Fruit fly (Drosophila melanogaster): ENCODE measurements around the gene sip2.

The sip2 gene

dm6 chr2L:6956725-6957124, 7.1 kb downstream of the sip2 start, which contains the start of the genes CG13775 and CG3430 (continued):
- TF ChIP-seq CG4820 (GFP tag; optimal IDR thresholded peaks at IDR 0.05): peak; percentile 2
- peak; percentile 38 for TF ChIP-seq CG7271 (tag; optimal IDR thresholded peaks at IDR 0.05)
- TF ChIP-seq Dad (GFP tag; optimal IDR thresholded peaks at IDR 0.05): peak; percentile 27
- peak; percentile 72 for TF ChIP-seq HmgZ (tag; optimal IDR thresholded peaks at IDR 0.05)
- peak; percentile 54; the same call in 2 of the 3 replicates for TF ChIP-seq CG14860 (GFP tag; IDR thresholded peaks at IDR 0.05; ENCODE audit: partially characterized antibody)
- TF ChIP-seq CG7745 (tag; optimal IDR thresholded peaks at IDR 0.05): no peak
- TF ChIP-seq phol (tag; optimal IDR thresholded peaks at IDR 0.05): peak; percentile 53
- TF ChIP-seq wdn (GFP tag; IDR thresholded peaks at IDR 0.05): 0 out of 2 replicates have a peak, but pooled peaks have one; percentile 34
- no peak for TF ChIP-seq hkb (optimal IDR thresholded peaks at IDR 0.05)
- 0 out of 2 replicates have a peak, but pooled peaks have one; percentile 21 for TF ChIP-seq hkb (GFP tag; IDR thresholded peaks at IDR 0.05)
- peak; percentile 96 for TF ChIP-seq MBD-R2 (GFP tag; IDR thresholded peaks at IDR 0.05)
- peak; percentile 49 for TF ChIP-seq MESR4 (GFP tag; optimal IDR thresholded peaks at IDR 0.05)
- 0 out of 2 replicates have a peak, but pooled peaks have one; percentile 6 for TF ChIP-seq klu (GFP tag; IDR thresholded peaks at IDR 0.05)
- TF ChIP-seq Med (GFP tag): peak; percentile 92
- TF ChIP-seq br (optimal IDR thresholded peaks at IDR 0.05): no peak
- peak; percentile 48; the same call in 1 of the 2 replicates for TF ChIP-seq inv (GFP tag; IDR thresholded peaks at IDR 0.05; ENCODE audit: partially characterized antibody)
- peak; percentile 46 for TF ChIP-seq CG7786 (GFP tag; optimal IDR thresholded peaks at IDR 0.05)
- peak; percentile 0 for TF ChIP-seq CG15696 (tag; optimal IDR thresholded peaks at IDR 0.05)
- TF ChIP-seq Sin3A (optimal IDR thresholded peaks at IDR 0.05): peak; percentile 43
- TF ChIP-seq CG10147 (GFP tag; optimal IDR thresholded peaks at IDR 0.05): no peak
- TF ChIP-seq knrl (GFP tag; IDR thresholded peaks at IDR 0.05; ENCODE audit: partially characterized antibody): peak; percentile 67
- no peak for TF ChIP-seq Nf-YC (tag; optimal IDR thresholded peaks at IDR 0.05)
- peak; percentile 52 for TF ChIP-seq mam (GFP tag; optimal IDR thresholded peaks at IDR 0.05)
- TF ChIP-seq seq (GFP tag; IDR thresholded peaks at IDR 0.05): 0 out of 2 replicates have a peak, but pooled peaks have one; percentile 45
- TF ChIP-seq sug (tag; optimal IDR thresholded peaks at IDR 0.05): peak; percentile 22
- TF ChIP-seq CG5180 (GFP tag; optimal IDR thresholded peaks at IDR 0.05): no peak
- TF ChIP-seq Pdp1 (GFP tag; optimal IDR thresholded peaks at IDR 0.05): peak in 1 of 2 experiments; percentile 65
- TF ChIP-seq CG33557 (GFP tag; optimal IDR thresholded peaks at IDR 0.05): peak; percentile 10
- TF ChIP-seq chinmo (GFP tag; IDR thresholded peaks at IDR 0.05; ENCODE audit: partially characterized antibody): peak; percentile 74; the same call in 2 of the 4 replicates
- peak; percentile 15 for TF ChIP-seq CG9876 (GFP tag; optimal IDR thresholded peaks at IDR 0.05)
- peak; percentile 93 for TF ChIP-seq Ets97D (GFP tag; optimal IDR thresholded peaks at IDR 0.05)
- peak; percentile 42 for TF ChIP-seq CG17829 (tag; optimal IDR thresholded peaks at IDR 0.05)
- 0 out of 2 replicates have a peak, but pooled peaks have one; percentile 6 for TF ChIP-seq CG32772 (GFP tag; IDR thresholded peaks at IDR 0.05)
- peak; percentile 66 for TF ChIP-seq Doc3 (GFP tag; IDR thresholded peaks at IDR 0.05; ENCODE audit: partially characterized antibody)
- peak in 1 of 2 experiments; percentile 1 for TF ChIP-seq Hr51 (GFP tag; optimal IDR thresholded peaks at IDR 0.05)
- 0 out of 3 replicates have a peak, but pooled peaks have one; percentile 16 for TF ChIP-seq ase (GFP tag; IDR thresholded peaks at IDR 0.05)
- TF ChIP-seq Mes4 (GFP tag; optimal IDR thresholded peaks at IDR 0.05): peak; percentile 8
- peak; percentile 33; the same call in 1 of the 2 replicates for TF ChIP-seq CG14014 (GFP tag; IDR thresholded peaks at IDR 0.05)
- TF ChIP-seq aop (GFP tag; IDR thresholded peaks at IDR 0.05): peak; percentile 94
- peak; percentile 8 for TF ChIP-seq jumu (GFP tag; optimal IDR thresholded peaks at IDR 0.05)
- TF ChIP-seq slbo (GFP tag; IDR thresholded peaks at IDR 0.05): peak; percentile 67
- peak; percentile 20; the same call in 1 of the 2 replicates for TF ChIP-seq ato (GFP tag; IDR thresholded peaks at IDR 0.05; ENCODE audit: partially characterized antibody)
- peak; percentile 59 for TF ChIP-seq CG2120 (GFP tag; optimal IDR thresholded peaks at IDR 0.05)
- TF ChIP-seq pum (GFP tag; optimal IDR thresholded peaks at IDR 0.05): peak; percentile 5
- peak; percentile 89 for TF ChIP-seq CG7928 (GFP tag; optimal IDR thresholded peaks at IDR 0.05)
- peak; percentile 51 for TF ChIP-seq Elba2 (GFP tag; optimal IDR thresholded peaks at IDR 0.05)
- TF ChIP-seq row (GFP tag; IDR thresholded peaks at IDR 0.05): peak; percentile 91
- peak; percentile 38 for TF ChIP-seq CG12391 (tag; optimal IDR thresholded peaks at IDR 0.05)
- TF ChIP-seq gce (GFP tag; IDR thresholded peaks at IDR 0.05): 0 out of 3 replicates have a peak, but pooled peaks have one; percentile 31
- TF ChIP-seq CG11456 (GFP tag; IDR thresholded peaks at IDR 0.05): peak; percentile 58; the same call in 2 of the 3 replicates

Data from whole organism, embryonic.